Fruit fly (Drosophila melanogaster): ENCODE measurements around the gene Meltrin.

DNA sequence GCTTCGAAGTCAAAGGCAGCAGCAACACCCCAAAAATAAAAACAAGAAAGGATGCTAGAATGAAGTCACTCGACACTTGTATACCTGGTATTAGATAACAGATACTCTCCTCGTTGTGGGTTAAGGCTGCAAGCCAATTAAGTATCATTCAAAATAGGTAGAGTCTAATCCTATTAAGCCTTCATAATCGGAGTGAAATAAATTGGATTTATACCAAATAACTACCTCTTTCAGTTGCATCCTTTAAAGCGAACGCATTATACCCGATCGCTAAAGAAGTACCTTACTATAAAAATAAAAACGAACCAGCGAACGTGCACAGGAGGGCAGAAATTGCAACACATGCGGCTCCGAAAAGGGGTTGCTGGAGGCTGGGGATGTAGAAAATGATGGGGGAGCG is 74.5 kb downstream of the Meltrin start:
- no peak for TF ChIP-seq Dll (optimal IDR thresholded peaks at IDR 0.05)
- TF ChIP-seq usp (GFP tag; optimal IDR thresholded peaks at IDR 0.05) = no peak
- TF ChIP-seq CG8478 (optimal IDR thresholded peaks at IDR 0.05) = no peak
- no peak for TF ChIP-seq pan (optimal IDR thresholded peaks at IDR 0.05)

Measured in whole organism.